Worm (Caenorhabditis elegans) whole organism, L4 larva: ENCODE measurements around the gene F43C9.1.

ENCODE experiments used
- F44E2.7 ChIP-seq: fragments of 200-800 bp; sonication (Bioruptor generic); IDR thresholded peaks from 2 replicates; pipeline ENCODE4 v2.1.2; 2022; ENCODE audit warnings: missing genetic modification characterization, missing compliant biosample characterization
- F49E8.2 ChIP-seq: sonication (generic microtip); optimal IDR thresholded peaks from 2 replicates; lab custom pipeline; 2016; ENCODE audit warnings: missing compliant biosample characterization, mild to moderate bottlenecking, missing genetic modification characterization, borderline replicate concordance
- R02D3.7 ChIP-seq: fragments of 150-350 bp; sonication (generic microtip); optimal IDR thresholded peaks from 3 replicates; lab custom pipeline; 2014; ENCODE audit warnings: missing biosample characterization, missing genetic modification characterization
- T20F7.1 ChIP-seq: fragments of 200-800 bp; sonication (Bioruptor generic); optimal IDR thresholded peaks from 2 replicates; lab custom pipeline; 2018; ENCODE audit warnings: mild to moderate bottlenecking, missing genetic modification characterization, missing compliant biosample characterization
- Y5F2A.4 ChIP-seq: fragments of 200-800 bp; sonication (Bioruptor generic); optimal IDR thresholded peaks from 2 replicates; lab custom pipeline; 2018; ENCODE audit warnings: mild to moderate bottlenecking, missing genetic modification characterization, missing compliant biosample characterization
- Y75B8A.6 ChIP-seq: fragments of 200-800 bp; sonication (Bioruptor generic); IDR thresholded peaks from 2 replicates; pipeline ENCODE4 v1.3.6; 2022; ENCODE audit warnings: missing genetic modification reagents, missing genetic modification characterization, missing compliant biosample characterization
- ZK546.5 ChIP-seq, 2 experiments: sonication (generic microtip); optimal IDR thresholded peaks; 2 replicates each; lab custom pipeline; 2017; ENCODE audit warnings: missing biosample characterization in 2 of 2, missing genetic modification characterization in 2 of 2
- arid-1 ChIP-seq: fragments of 200-800 bp; sonication (Bioruptor generic); conservative IDR thresholded peaks from 2 replicates; pipeline ENCODE4 v1.3.6; 2022; ENCODE audit warnings: missing genetic modification reagents, missing genetic modification characterization, missing compliant biosample characterization
- ceh-20 ChIP-seq: fragments of 200-800 bp; sonication (Bioruptor generic); IDR thresholded peaks from 2 replicates; pipeline ENCODE4 v1.3.6; 2022; ENCODE audit warnings: missing genetic modification reagents, missing genetic modification characterization, missing compliant biosample characterization
- daf-16 ChIP-seq, 3 experiments: sonication (generic microtip); optimal IDR thresholded peaks; 2 replicates each; lab custom pipeline; 2016 to 2017; ENCODE audit warnings: missing genetic modification characterization in 3 of 3, missing genetic modification reagents in 3 of 3, mild to moderate bottlenecking in 2 of 3, missing compliant biosample characterization in 2 of 3, missing biosample characterization in 1 of 3, moderate library complexity in 1 of 3
- daf-19 ChIP-seq: fragments of 200-800 bp; sonication (Bioruptor generic); conservative IDR thresholded peaks from 2 replicates; pipeline ENCODE4 v1.3.6; 2022; ENCODE audit warnings: missing genetic modification characterization, missing compliant biosample characterization
- dmd-6 ChIP-seq: fragments of 200-800 bp; sonication (Bioruptor generic); IDR thresholded peaks from 2 replicates; pipeline ENCODE4 v1.3.6; 2022; ENCODE audit warnings: missing genetic modification reagents, missing genetic modification characterization, missing compliant biosample characterization
- dmd-8 ChIP-seq: fragments of 200-800 bp; sonication (Bioruptor generic); IDR thresholded peaks from 2 replicates; pipeline ENCODE4 v1.3.6; 2022; ENCODE audit warnings: missing genetic modification characterization, missing compliant biosample characterization
- dmd-9 ChIP-seq: fragments of 200-800 bp; sonication (Bioruptor generic); IDR thresholded peaks from 2 replicates; pipeline ENCODE4 v1.3.6; 2022; ENCODE audit warnings: missing genetic modification reagents, missing genetic modification characterization, missing compliant biosample characterization
- dpl-1 ChIP-seq: fragments of 150-350 bp; optimal IDR thresholded peaks from 2 replicates; lab custom pipeline; 2014; ENCODE audit warnings: missing biosample characterization, missing genetic modification reagents, missing genetic modification characterization
- dve-1 ChIP-seq: sonication (generic microtip); optimal IDR thresholded peaks from 2 replicates; lab custom pipeline; 2017; ENCODE audit warnings: antibody characterized with exemption, mild to moderate bottlenecking, missing genetic modification characterization, missing compliant biosample characterization; ENCODE audit not compliant: insufficient read depth
- fkh-10 ChIP-seq: fragments of 150-350 bp; optimal IDR thresholded peaks from 2 replicates; lab custom pipeline; 2014; ENCODE audit warnings: missing biosample characterization, missing genetic modification reagents, missing genetic modification characterization
- hlh-11 ChIP-seq: fragments of 200-800 bp; sonication (Bioruptor generic); optimal IDR thresholded peaks from 2 replicates; lab custom pipeline; 2018; ENCODE audit warnings: mild to moderate bottlenecking, missing genetic modification characterization, missing compliant biosample characterization
- hlh-30 ChIP-seq: sonication (generic microtip); optimal IDR thresholded peaks from 2 replicates; lab custom pipeline; 2017; ENCODE audit warnings: antibody characterized with exemption, mild to moderate bottlenecking, missing genetic modification characterization, missing compliant biosample characterization; ENCODE audit not compliant: insufficient read depth
- hmg-1.1 ChIP-seq: fragments of 200-800 bp; sonication (Bioruptor generic); IDR thresholded peaks from 2 replicates; pipeline ENCODE4 v1.3.6; 2022; ENCODE audit warnings: missing genetic modification reagents, missing genetic modification characterization, missing compliant biosample characterization
- lin-1 ChIP-seq: fragments of 200-800 bp; sonication (Bioruptor generic); IDR thresholded peaks from 2 replicates; pipeline ENCODE4 v1.3.6; 2022; ENCODE audit warnings: missing genetic modification reagents, missing genetic modification characterization, missing compliant biosample characterization
- lin-29 ChIP-seq: fragments of 200-800 bp; sonication (Bioruptor generic); IDR thresholded peaks from 2 replicates; pipeline ENCODE4 v1.3.6; 2022; ENCODE audit warnings: missing genetic modification reagents, missing genetic modification characterization, missing compliant biosample characterization
- lsy-2 ChIP-seq, 2 experiments: fragments of 150-350 bp in 1 of 2; sonication (generic microtip) in 1 of 2; optimal IDR thresholded peaks; 2 replicates each; lab custom pipeline; 2014 to 2017; ENCODE audit warnings: missing biosample characterization in 2 of 2, missing genetic modification characterization in 2 of 2
- madf-5 ChIP-seq, 2 experiments: fragments of 200-800 bp; sonication (Bioruptor generic); IDR thresholded peaks; 2 replicates each; pipeline ENCODE4 v1.3.6; 2022; ENCODE audit warnings: missing compliant biosample characterization in 2 of 2, missing genetic modification characterization in 2 of 2
- mep-1 ChIP-seq: fragments of 150-350 bp; sonication (generic microtip); optimal IDR thresholded peaks from 3 replicates; lab custom pipeline; 2014; ENCODE audit warnings: missing biosample characterization, missing genetic modification characterization
- mxl-2 ChIP-seq: fragments of 200-800 bp; sonication (Bioruptor generic); conservative IDR thresholded peaks from 2 replicates; pipeline ENCODE4 v1.3.6; 2022; ENCODE audit warnings: missing genetic modification reagents, missing genetic modification characterization, missing compliant biosample characterization
- nhr-25 ChIP-seq: sonication (generic microtip); optimal IDR thresholded peaks from 2 replicates; lab custom pipeline; 2017; ENCODE audit warnings: missing genetic modification characterization, mild to moderate bottlenecking, missing compliant biosample characterization, antibody characterized with exemption, moderate library complexity, borderline replicate concordance; ENCODE audit not compliant: insufficient read depth
- nhr-28 ChIP-seq: fragments of 150-350 bp; optimal IDR thresholded peaks from 2 replicates; lab custom pipeline; 2014; ENCODE audit warnings: missing biosample characterization, missing genetic modification characterization
- nhr-41 ChIP-seq: fragments of 200-800 bp; sonication (Bioruptor generic); IDR thresholded peaks from 2 replicates; pipeline ENCODE4 v1.3.6; 2022; ENCODE audit warnings: missing genetic modification reagents, missing genetic modification characterization, missing compliant biosample characterization
- pqm-1 ChIP-seq: sonication (generic microtip); optimal IDR thresholded peaks from 2 replicates; lab custom pipeline; 2017; ENCODE audit warnings: missing biosample characterization, missing genetic modification characterization
- set-16 ChIP-seq: fragments of 200-800 bp; sonication (Bioruptor generic); IDR thresholded peaks from 2 replicates; pipeline ENCODE4 v1.3.6; 2022; ENCODE audit warnings: missing genetic modification reagents, missing genetic modification characterization, missing compliant biosample characterization
- spr-1 ChIP-seq: sonication (generic microtip); optimal IDR thresholded peaks from 2 replicates; lab custom pipeline; 2016; ENCODE audit warnings: mild to moderate bottlenecking, missing genetic modification characterization, missing compliant biosample characterization
- unc-39 ChIP-seq: sonication (generic microtip); optimal IDR thresholded peaks from 2 replicates; lab custom pipeline; 2017; ENCODE audit warnings: missing biosample characterization, missing genetic modification characterization
- unc-62 ChIP-seq, 3 experiments: fragments of 150-350 bp in 1 of 3; sonication (generic microtip); optimal IDR thresholded peaks in 2 of 3; peaks in 1 of 3; 1 replicate in 1 of 3; 2 replicates in 2 of 3; lab custom pipeline; 2014 to 2017; ENCODE audit warnings: missing biosample characterization in 3 of 3, missing genetic modification characterization in 3 of 3, missing genetic modification reagents in 3 of 3, missing genotype in 1 of 3
- zfp-2 ChIP-seq: sonication (generic microtip); optimal IDR thresholded peaks from 2 replicates; lab custom pipeline; 2016; ENCODE audit warnings: mild to moderate bottlenecking, missing genetic modification characterization, missing compliant biosample characterization

Gene F43C9.1

DNA sequence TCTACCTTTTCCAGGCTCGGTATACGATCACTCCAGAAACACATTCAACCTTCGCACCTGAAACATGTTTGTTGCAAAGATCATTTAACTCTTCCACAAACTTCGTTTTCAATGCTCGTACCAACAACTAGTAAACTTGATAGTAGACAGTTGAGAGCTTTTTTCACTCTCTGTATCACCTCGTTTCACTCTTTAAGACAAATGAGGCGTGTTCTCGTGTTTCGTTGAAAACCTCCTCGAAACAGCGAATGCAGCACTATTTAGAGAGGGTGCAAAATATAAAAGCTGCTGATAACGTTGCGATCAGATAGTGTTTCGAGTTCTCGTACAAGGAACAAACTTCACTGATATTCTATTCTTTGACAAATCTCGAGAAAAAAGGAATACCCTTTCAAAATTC is at the start of gene F43C9.1:
TSS of gene F43C9.1 (plus strand) at position 301 of the 400 bp plus-strand sequence.
- TF ChIP-seq ceh-20 (GFP tag; lab: Robert Waterston, UW) (no peak), spr-1 (tag; lab: Kevin White, UChicago) (no peak), nhr-25 (tag; lab: Kevin White, UChicago) (no peak), dmd-6 (0 out of 2 replicates have a peak, but pooled peaks have one; percentile 17), daf-16 (GFP tag; optimal IDR thresholded peaks at IDR 0.05; lab: Kevin White, UChicago) (no peak), daf-16 (tag; optimal IDR thresholded peaks at IDR 0.05; lab: Kevin White, UChicago) (peak; percentile 8), dmd-9 (GFP tag; lab: Robert Waterston, UW) (no peak), nhr-41 (GFP tag; lab: Robert Waterston, UW) (no peak), daf-19 (GFP tag; lab: Robert Waterston, UW) (no peak), hlh-11 (tag; lab: Kevin White, UChicago) (peak; percentile 34), mep-1 (tag; lab: Kevin White, UChicago) (no peak), F49E8.2 (no peak), mxl-2 (no peak), Y5F2A.4 (GFP tag; lab: Kevin White, UChicago) (no peak), fkh-10 (GFP tag; lab: Kevin White, UChicago) (no peak), Y75B8A.6 (GFP tag; lab: Robert Waterston, UW) (no peak), T20F7.1 (no peak), dpl-1 (GFP tag; lab: Kevin White, UChicago) (no peak), lin-29 (no peak), unc-39 (tag; lab: Kevin White, UChicago) (no peak), lsy-2 (tag; optimal IDR thresholded peaks at IDR 0.05; lab: Kevin White, UChicago) (no peak), R02D3.7 (tag; lab: Kevin White, UChicago) (no peak)

DNA sequence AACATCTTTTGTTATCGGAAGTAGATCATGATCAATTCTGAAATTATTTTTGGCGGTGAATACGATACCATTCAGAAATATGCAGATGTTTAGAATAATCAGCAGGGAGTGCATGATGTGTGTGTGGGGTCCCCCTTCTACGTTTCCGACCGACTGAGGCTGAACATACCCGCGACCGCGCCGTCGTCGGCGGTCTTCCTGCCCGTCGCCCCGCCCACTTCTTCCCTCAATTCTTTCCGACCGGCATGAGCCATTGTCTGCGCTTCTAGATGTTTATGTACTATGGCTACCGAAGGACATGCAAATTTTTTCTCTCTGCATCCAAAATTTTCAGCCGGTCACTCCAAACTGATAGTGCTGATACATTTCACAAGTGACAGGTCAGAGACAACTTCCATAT is 49.0 kb upstream of the F43C9.1 start:
- TF ChIP-seq dmd-8 (GFP tag; lab: Robert Waterston, UW) = no peak
- TF ChIP-seq madf-5 (GFP tag; IDR thresholded peaks at IDR 0.05; lab: Robert Waterston, UW) = 0 out of 4 replicates have a peak, but pooled peaks of 1 of the 2 experiments have one; percentile 59
- no peak for TF ChIP-seq F44E2.7 (GFP tag; lab: Robert Waterston, UW)
- TF ChIP-seq dmd-6 = peak; percentile 25; the same call in 1 of the 2 replicates
- TF ChIP-seq set-16 (GFP tag; lab: Robert Waterston, UW) = peak; percentile 70
- no peak for TF ChIP-seq dve-1 (tag; lab: Kevin White, UChicago)
- no peak for TF ChIP-seq ZK546.5 (tag; optimal IDR thresholded peaks at IDR 0.05; lab: Kevin White, UChicago)
- no peak for TF ChIP-seq lin-1 (GFP tag; lab: Robert Waterston, UW)

DNA sequence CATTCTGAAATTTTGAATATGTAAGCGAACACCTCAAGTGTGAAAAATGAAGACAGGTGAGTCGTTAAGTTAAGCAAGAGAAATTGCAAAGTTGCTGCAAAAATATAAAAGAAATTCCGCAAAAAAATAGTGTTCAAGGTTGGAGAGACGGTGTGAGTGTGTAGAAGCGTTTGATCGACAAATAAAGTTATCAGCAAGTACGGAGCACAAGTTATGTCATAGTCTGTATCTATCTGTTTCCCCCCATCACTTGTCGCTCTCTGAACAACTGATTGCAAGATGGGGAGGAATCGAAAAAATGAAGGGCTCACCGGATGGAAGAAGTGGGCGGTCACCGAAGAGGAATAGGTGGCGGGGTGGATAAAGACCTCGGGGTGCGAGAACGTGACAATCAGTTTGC is 44.0 kb upstream of the F43C9.1 start, which contains the start of gene lon-2:
TSS of gene lon-2 (minus strand) at position 4 of the 400 bp plus-strand sequence.
- peak; percentile 43 for TF ChIP-seq hlh-11 (tag; lab: Kevin White, UChicago)
- TF ChIP-seq pqm-1 (tag; lab: Kevin White, UChicago) = peak; percentile 80
- TF ChIP-seq nhr-28 (tag; lab: Kevin White, UChicago) = peak; percentile 81
- TF ChIP-seq dve-1 (tag; lab: Kevin White, UChicago) = peak; percentile 14
- peak; percentile 7 for TF ChIP-seq hlh-30 (tag; lab: Kevin White, UChicago)
- TF ChIP-seq daf-16 (GFP tag; optimal IDR thresholded peaks at IDR 0.05; lab: Kevin White, UChicago) = no peak
- TF ChIP-seq daf-16 (tag; optimal IDR thresholded peaks at IDR 0.05; lab: Kevin White, UChicago) = peak; percentile 22
- TF ChIP-seq hmg-1.1 (GFP tag; lab: Robert Waterston, UW) = no peak
- TF ChIP-seq zfp-2 = no peak

DNA sequence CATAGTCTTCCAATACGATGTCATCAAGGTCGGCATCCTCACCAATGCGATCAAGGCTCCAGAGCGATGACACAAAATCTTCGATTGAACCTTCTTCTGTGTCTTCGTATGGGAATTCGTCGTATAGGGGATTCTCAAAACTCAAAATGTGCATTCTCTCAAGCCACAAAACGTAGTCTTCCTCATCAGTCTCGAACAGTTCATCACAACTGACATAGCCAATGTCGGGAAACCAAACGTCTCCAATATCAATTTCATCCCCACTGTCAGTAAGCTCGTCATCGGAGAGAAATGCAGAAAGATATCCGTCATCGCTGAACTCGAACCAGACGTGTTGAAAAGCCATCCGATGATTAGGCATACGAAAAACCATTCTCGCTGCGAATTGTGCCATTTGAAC is 38.4 kb upstream of the F43C9.1 start, which contains the start of gene C39E6.2:
TSS of gene C39E6.2 (minus strand) at position 394 of the 400 bp plus-strand sequence.
- TF ChIP-seq arid-1 (no peak), unc-62 (GFP tag; optimal IDR thresholded peaks at IDR 0.05 in 1 of 2; lab: Kevin White, UChicago) (peak in 1 of 2 experiments; percentile 94), unc-62 (tag; optimal IDR thresholded peaks at IDR 0.05; lab: Kevin White, UChicago) (no peak), pqm-1 (tag; lab: Kevin White, UChicago) (no peak)
